Worm (Caenorhabditis elegans) whole organism, early embryonic: ENCODE results near the gene T11F8.1.

Experiments
- F13C5.2 ChIP-seq: sonication (generic microtip); optimal IDR thresholded peaks from 2 replicates; lab custom pipeline; 2017; ENCODE audit warnings: mild to moderate bottlenecking, missing genetic modification characterization, inconsistent platforms, missing compliant biosample characterization
- ama-1 ChIP-seq: fragments of 150-350 bp; optimal IDR thresholded peaks from 2 replicates; lab custom pipeline; 2014
- flt-1 ChIP-seq: fragments of 200-800 bp; sonication (Bioruptor generic); IDR thresholded peaks from 2 replicates; pipeline ENCODE4 v1.3.6; 2022; ENCODE audit warnings: missing genetic modification characterization, missing compliant biosample characterization
- hmg-4 ChIP-seq: fragments of 200-800 bp; sonication (Bioruptor generic); optimal IDR thresholded peaks from 2 replicates; lab custom pipeline; 2018; ENCODE audit warnings: mild to moderate bottlenecking, missing genetic modification characterization, missing compliant biosample characterization
- hnd-1 ChIP-seq: sonication (generic microtip); optimal IDR thresholded peaks from 2 replicates; lab custom pipeline; 2016; ENCODE audit warnings: missing genetic modification characterization, missing compliant biosample characterization
- pes-1 ChIP-seq: fragments of 200-800 bp; sonication (Bioruptor generic); IDR thresholded peaks from 2 replicates; pipeline ENCODE4 v1.3.6; 2022; ENCODE audit warnings: missing genetic modification reagents, missing genetic modification characterization, missing compliant biosample characterization
- scrt-1 ChIP-seq: fragments of 200-800 bp; sonication (Bioruptor generic); IDR thresholded peaks from 2 replicates; pipeline ENCODE4 v1.3.6; 2022; ENCODE audit warnings: missing genetic modification characterization, missing compliant biosample characterization
- sea-1 ChIP-seq: fragments of 200-800 bp; sonication (Bioruptor generic); conservative IDR thresholded peaks from 2 replicates; pipeline ENCODE4 v1.3.6; 2022; ENCODE audit warnings: missing genetic modification characterization, missing compliant biosample characterization
- tbx-37 ChIP-seq: fragments of 200-800 bp; sonication (Bioruptor generic); conservative IDR thresholded peaks from 2 replicates; pipeline ENCODE4 v1.3.6; 2022; ENCODE audit warnings: missing genetic modification reagents, missing genetic modification characterization, missing compliant biosample characterization

Gene T11F8.1

ce11 chrIV:5528285-5528684, 48.9 kb downstream of the T11F8.1 start, which contains the start of gene unc-5:
Gene unc-5, minus strand, starts transcription at chrIV:5528338.
- no peak for TF ChIP-seq F13C5.2
- TF ChIP-seq tbx-37 (GFP tag; lab: Robert Waterston, UW) = no peak
- no peak for TF ChIP-seq flt-1 (GFP tag; lab: Robert Waterston, UW)
- TF ChIP-seq sea-1 = no peak
- no peak for TF ChIP-seq scrt-1 (GFP tag; lab: Robert Waterston, UW)
- TF ChIP-seq hmg-4 = no peak
- TF ChIP-seq hnd-1 = no peak
- no peak for TF ChIP-seq pes-1 (GFP tag; lab: Robert Waterston, UW)
- no peak for TF ChIP-seq ama-1 (lab: Kevin White, UChicago)
